Fruit fly (Drosophila melanogaster) whole organism, embryonic: ENCODE measurements around the gene CG42240.

Experiments
- Atf6 ChIP-seq: fragments of 200-800 bp; sonication (Bioruptor generic); IDR thresholded peaks from 2 replicates; pipeline ENCODE4 v1.3.6; 2022; ENCODE audit warnings: missing biosample characterization, missing genetic modification characterization
- B-H2 ChIP-seq: fragments of 200-800 bp; sonication (Bioruptor generic); optimal IDR thresholded peaks from 2 replicates; lab custom pipeline; 2018; ENCODE audit warnings: missing biosample characterization, mild to moderate bottlenecking, missing genetic modification characterization
- BtbVII ChIP-seq: fragments of 200-800 bp; sonication (Bioruptor generic); optimal IDR thresholded peaks from 3 replicates; lab custom pipeline; 2017; ENCODE audit warnings: missing biosample characterization, mild to moderate bottlenecking, missing genetic modification characterization
- CG10209 ChIP-seq: fragments of 200-800 bp; sonication (Bioruptor generic); optimal IDR thresholded peaks from 3 replicates; lab custom pipeline; 2017; ENCODE audit warnings: missing biosample characterization, mild to moderate bottlenecking, missing genetic modification characterization, missing genetic modification reagents
- CG10321 ChIP-seq: fragments of 200-800 bp; sonication (Bioruptor generic); IDR thresholded peaks from 2 replicates; pipeline ENCODE4 v1.3.6; 2022; ENCODE audit warnings: missing biosample characterization, missing genetic modification characterization
- CG11085 ChIP-seq: fragments of 200-800 bp; sonication (Bioruptor generic); IDR thresholded peaks from 2 replicates; pipeline ENCODE4 v1.3.6; 2022; ENCODE audit warnings: missing biosample characterization, missing genetic modification characterization
- CG11695 ChIP-seq: fragments of 200-800 bp; sonication (Bioruptor generic); IDR thresholded peaks from 3 replicates; pipeline ENCODE4 v1.3.6; 2022; ENCODE audit warnings: missing biosample characterization, missing genetic modification characterization
- CG12219 ChIP-seq: fragments of 200-800 bp; sonication (Bioruptor generic); optimal IDR thresholded peaks from 3 replicates; lab custom pipeline; 2018; ENCODE audit warnings: missing biosample characterization, mild to moderate bottlenecking, missing genetic modification characterization
- CG12942 ChIP-seq: fragments of 200-800 bp; sonication (Bioruptor generic); optimal IDR thresholded peaks from 3 replicates; lab custom pipeline; 2016; ENCODE audit warnings: missing biosample characterization, missing genetic modification characterization
- CG13123 ChIP-seq: fragments of 200-800 bp; sonication (Bioruptor generic); optimal IDR thresholded peaks from 2 replicates; lab custom pipeline; 2016; ENCODE audit warnings: missing biosample characterization, missing genetic modification characterization
- CG13424 ChIP-seq: fragments of 200-800 bp; sonication (Bioruptor generic); optimal IDR thresholded peaks from 2 replicates; lab custom pipeline; 2019; ENCODE audit warnings: missing biosample characterization, mild to moderate bottlenecking, missing genetic modification characterization, moderate library complexity
- CG13775 ChIP-seq: fragments of 200-800 bp; sonication (Bioruptor generic); optimal IDR thresholded peaks from 3 replicates; lab custom pipeline; 2017; ENCODE audit warnings: missing biosample characterization, mild to moderate bottlenecking, missing genetic modification characterization
- CG15269 ChIP-seq: fragments of 200-800 bp; sonication (Bioruptor generic); optimal IDR thresholded peaks from 2 replicates; lab custom pipeline; 2018; ENCODE audit warnings: missing biosample characterization, mild to moderate bottlenecking, missing genetic modification characterization, moderate library complexity
- CG1832 ChIP-seq: fragments of 200-800 bp; sonication (Bioruptor generic); optimal IDR thresholded peaks from 2 replicates; lab custom pipeline; 2017; ENCODE audit warnings: missing biosample characterization, mild to moderate bottlenecking, missing genetic modification characterization, inconsistent platforms
- CG18476 ChIP-seq: fragments of 200-800 bp; sonication (Bioruptor generic); optimal IDR thresholded peaks from 2 replicates; lab custom pipeline; 2016; ENCODE audit warnings: missing biosample characterization, mild to moderate bottlenecking, missing genetic modification characterization
- CG2116 ChIP-seq: fragments of 200-800 bp; sonication (Bioruptor generic); optimal IDR thresholded peaks from 3 replicates; lab custom pipeline; 2018; ENCODE audit warnings: missing biosample characterization, mild to moderate bottlenecking, missing genetic modification characterization
- CG2678 ChIP-seq: fragments of 200-800 bp; sonication (Bioruptor generic); optimal IDR thresholded peaks from 3 replicates; lab custom pipeline; 2019; ENCODE audit warnings: missing biosample characterization, mild to moderate bottlenecking, missing genetic modification characterization, moderate library complexity
- CG2875 ChIP-seq: fragments of 200-800 bp; sonication (Bioruptor generic); optimal IDR thresholded peaks from 2 replicates; lab custom pipeline; 2017; ENCODE audit warnings: missing biosample characterization, mild to moderate bottlenecking, missing genetic modification characterization, missing genetic modification reagents
- CG42726 ChIP-seq: fragments of 200-800 bp; sonication (Bioruptor generic); IDR thresholded peaks from 2 replicates; pipeline ENCODE4 v1.3.6; 2022; ENCODE audit warnings: missing biosample characterization, missing genetic modification characterization; ENCODE audit not compliant: partially characterized antibody
- CG6683 ChIP-seq: fragments of 200-800 bp; sonication (Bioruptor generic); optimal IDR thresholded peaks from 2 replicates; lab custom pipeline; 2017; ENCODE audit warnings: missing biosample characterization, mild to moderate bottlenecking, missing genetic modification characterization, missing genetic modification reagents
- CG7928 ChIP-seq: fragments of 200-800 bp; sonication (Bioruptor generic); optimal IDR thresholded peaks from 2 replicates; lab custom pipeline; 2017; ENCODE audit warnings: missing biosample characterization, mild to moderate bottlenecking, missing genetic modification characterization
- CG8089 ChIP-seq: fragments of 200-800 bp; sonication (Bioruptor generic); optimal IDR thresholded peaks from 3 replicates; lab custom pipeline; 2016; ENCODE audit warnings: missing biosample characterization, missing genetic modification characterization
- CG9437 ChIP-seq: fragments of 200-800 bp; sonication (Bioruptor generic); optimal IDR thresholded peaks from 2 replicates; lab custom pipeline; 2018; ENCODE audit warnings: missing biosample characterization, mild to moderate bottlenecking, missing genetic modification characterization
- CG9727 ChIP-seq: fragments of 200-800 bp; sonication (Bioruptor generic); optimal IDR thresholded peaks from 3 replicates; lab custom pipeline; 2017; ENCODE audit warnings: missing biosample characterization, mild to moderate bottlenecking, missing genetic modification characterization
- D19B ChIP-seq: fragments of 200-800 bp; sonication (Bioruptor generic); optimal IDR thresholded peaks from 2 replicates; lab custom pipeline; 2017; ENCODE audit warnings: missing biosample characterization, mild to moderate bottlenecking, missing genetic modification characterization
- Dip3 ChIP-seq: fragments of 200-800 bp; sonication (Bioruptor generic); optimal IDR thresholded peaks from 3 replicates; lab custom pipeline; 2016; ENCODE audit warnings: missing biosample characterization, missing genetic modification characterization
- Dp ChIP-seq: fragments of 200-800 bp; sonication (Bioruptor generic); optimal IDR thresholded peaks from 2 replicates; lab custom pipeline; 2018; ENCODE audit warnings: missing biosample characterization, mild to moderate bottlenecking, missing genetic modification characterization, moderate library complexity
- Ets97D ChIP-seq: fragments of 200-800 bp; sonication (Bioruptor generic); optimal IDR thresholded peaks from 3 replicates; lab custom pipeline; 2016; ENCODE audit warnings: missing biosample characterization, missing genetic modification characterization
- HLH3B ChIP-seq: fragments of 200-800 bp; sonication (Bioruptor generic); IDR thresholded peaks from 2 replicates; pipeline ENCODE4 v1.3.6; 2022; ENCODE audit warnings: missing biosample characterization, missing genetic modification characterization
- HmgZ ChIP-seq: fragments of 200-800 bp; sonication (Bioruptor generic); optimal IDR thresholded peaks from 2 replicates; lab custom pipeline; 2018; ENCODE audit warnings: missing biosample characterization, mild to moderate bottlenecking, missing genetic modification characterization
- Hr78 ChIP-seq, 2 experiments: fragments of 200-800 bp in 1 of 2; fragments of >200 bp in 1 of 2; sonication (Bioruptor generic) in 1 of 2; optimal IDR thresholded peaks; 2 replicates each; lab custom pipeline; 2017 to 2019; ENCODE audit warnings: missing biosample characterization in 2 of 2, missing genetic modification characterization in 2 of 2, mild to moderate bottlenecking in 1 of 2, moderate library complexity in 1 of 2
- Lhr ChIP-seq: fragments of 200-800 bp; sonication (Bioruptor generic); optimal IDR thresholded peaks from 3 replicates; lab custom pipeline; 2017; ENCODE audit warnings: mild to moderate bottlenecking, missing biosample characterization, missing genetic modification reagents, missing genetic modification characterization
- Max ChIP-seq: fragments of 200-800 bp; sonication (Bioruptor generic); optimal IDR thresholded peaks from 2 replicates; lab custom pipeline; 2016; ENCODE audit warnings: missing biosample characterization, mild to moderate bottlenecking, missing genetic modification characterization
- Optix ChIP-seq: fragments of 200-800 bp; sonication (Bioruptor generic); IDR thresholded peaks from 3 replicates; pipeline ENCODE4 v1.3.6; 2022; ENCODE audit warnings: missing biosample characterization, missing genetic modification characterization
- Pdp1 ChIP-seq, 2 experiments: fragments of 200-800 bp; sonication (Bioruptor generic); optimal IDR thresholded peaks; 3 replicates each; lab custom pipeline; 2016; ENCODE audit warnings: missing biosample characterization in 2 of 2, missing genetic modification characterization in 2 of 2, mild to moderate bottlenecking in 1 of 2, moderate library complexity in 1 of 2
- Trl ChIP-seq, 3 experiments: fragments of >200 bp in 2 of 3; fragments of 200-800 bp in 1 of 3; sonication (Bioruptor generic) in 1 of 3; optimal IDR thresholded peaks; 2 replicates in 1 of 3; 3 replicates in 2 of 3; lab custom pipeline; 2016 to 2017; ENCODE audit warnings: missing biosample characterization in 1 of 3, missing genetic modification characterization in 1 of 3
- amos ChIP-seq: fragments of 200-800 bp; sonication (Bioruptor generic); IDR thresholded peaks from 2 replicates; pipeline ENCODE4 v1.3.6; 2022; ENCODE audit warnings: missing biosample characterization, missing genetic modification characterization; ENCODE audit not compliant: partially characterized antibody
- bigmax ChIP-seq: fragments of 200-800 bp; sonication (Bioruptor generic); optimal IDR thresholded peaks from 2 replicates; lab custom pipeline; 2018; ENCODE audit warnings: missing biosample characterization, mild to moderate bottlenecking, missing genetic modification characterization
- bowl ChIP-seq: fragments of 200-800 bp; sonication (Bioruptor generic); IDR thresholded peaks from 2 replicates; pipeline ENCODE4 v1.3.6; 2022; ENCODE audit warnings: missing biosample characterization, missing genetic modification characterization
- br ChIP-seq: fragments of >200 bp; optimal IDR thresholded peaks from 2 replicates; lab custom pipeline; 2017
- chn ChIP-seq: fragments of 200-800 bp; sonication (Bioruptor generic); optimal IDR thresholded peaks from 2 replicates; lab custom pipeline; 2016; ENCODE audit warnings: missing biosample characterization, missing genetic modification characterization
- cwo ChIP-seq: fragments of 200-800 bp; sonication (Bioruptor generic); optimal IDR thresholded peaks from 3 replicates; lab custom pipeline; 2017; ENCODE audit warnings: missing biosample characterization, missing genetic modification characterization, mild to moderate bottlenecking, moderate library complexity, missing genetic modification reagents
- grau ChIP-seq: fragments of 200-800 bp; optimal IDR thresholded peaks from 3 replicates; lab custom pipeline; 2019; ENCODE audit warnings: missing biosample characterization, mild to moderate bottlenecking, missing genetic modification characterization, moderate library complexity
- gsb-n ChIP-seq: fragments of 200-800 bp; sonication (Bioruptor generic); optimal IDR thresholded peaks from 3 replicates; lab custom pipeline; 2018; ENCODE audit warnings: missing biosample characterization, mild to moderate bottlenecking, missing genetic modification characterization
- insv ChIP-seq, 2 experiments: fragments of 200-800 bp; sonication (Bioruptor generic); optimal IDR thresholded peaks; 3 replicates each; lab custom pipeline; 2016 to 2018; ENCODE audit warnings: missing biosample characterization in 2 of 2, missing genetic modification characterization in 2 of 2
- klu ChIP-seq: fragments of 200-800 bp; sonication (Bioruptor generic); IDR thresholded peaks from 2 replicates; pipeline ENCODE4 v1.3.6; 2022; ENCODE audit warnings: missing biosample characterization, missing genetic modification characterization
- prd ChIP-seq, 3 experiments: fragments of >200 bp in 2 of 3; fragments of 200-800 bp in 1 of 3; sonication (Bioruptor generic) in 1 of 3; optimal IDR thresholded peaks in 2 of 3; IDR thresholded peaks in 1 of 3; 2 replicates in 2 of 3; 3 replicates in 1 of 3; pipeline versions ENCODE4 v1.3.6 to Lab custom; 2017 to 2022; ENCODE audit warnings: missing biosample characterization in 1 of 3, missing genetic modification characterization in 1 of 3
- tup ChIP-seq: fragments of 200-800 bp; sonication (Bioruptor generic); optimal IDR thresholded peaks from 2 replicates; lab custom pipeline; 2016; ENCODE audit warnings: missing biosample characterization, mild to moderate bottlenecking, missing genetic modification characterization, moderate library complexity
- zen ChIP-seq: fragments of 200-800 bp; sonication (Bioruptor generic); optimal IDR thresholded peaks from 3 replicates; lab custom pipeline; 2018; ENCODE audit warnings: missing biosample characterization, mild to moderate bottlenecking, missing genetic modification characterization, moderate library complexity

The CG42240 gene

DNA sequence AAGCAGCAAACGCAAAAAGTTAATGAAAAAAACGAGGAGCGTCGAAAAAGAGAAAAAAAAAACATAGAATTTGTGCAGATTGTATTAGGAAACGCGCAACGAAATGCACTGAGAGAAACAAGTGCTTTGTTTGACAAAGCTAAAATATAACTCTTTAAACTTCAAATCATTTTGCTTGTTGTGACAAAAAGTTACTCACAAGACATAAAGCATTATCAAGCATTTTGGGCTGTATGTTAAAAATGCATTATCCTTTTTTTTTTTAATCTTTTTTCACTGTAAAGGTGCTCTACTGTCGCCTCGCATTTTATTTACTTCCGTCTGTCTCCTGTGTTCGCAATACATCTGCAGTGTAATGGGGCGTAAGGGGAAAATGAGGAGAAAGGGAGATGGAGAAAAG lies 46.1 kb downstream of the CG42240 start (continued):
- peak in 1 of 2 experiments; percentile 19 for TF ChIP-seq Pdp1 (GFP tag; optimal IDR thresholded peaks at IDR 0.05; lab: Kevin White, UChicago)
- TF ChIP-seq CG18476 (GFP tag; lab: Kevin White, UChicago): no peak
- TF ChIP-seq chn (GFP tag; lab: Kevin White, UChicago): no peak
- no peak for TF ChIP-seq CG7928 (GFP tag; lab: Kevin White, UChicago)
- TF ChIP-seq CG10209 (GFP tag; lab: Kevin White, UChicago): peak; percentile 14
- no peak for TF ChIP-seq Optix (GFP tag; lab: Robert Waterston, UW)
- TF ChIP-seq grau (tag; lab: Kevin White, UChicago): peak; percentile 23
- no peak for TF ChIP-seq CG42726 (GFP tag; lab: Robert Waterston, UW)
- peak; percentile 50 for TF ChIP-seq CG2678
- no peak for TF ChIP-seq gsb-n (tag; lab: Kevin White, UChicago)
- no peak for TF ChIP-seq CG13775
- TF ChIP-seq B-H2 (GFP tag; lab: Kevin White, UChicago): no peak
- no peak for TF ChIP-seq CG11085 (GFP tag; lab: Robert Waterston, UW)
- TF ChIP-seq BtbVII (GFP tag; lab: Kevin White, UChicago): no peak
- peak; percentile 27; the same call in 1 of the 2 replicates for TF ChIP-seq Atf6
- TF ChIP-seq HLH3B (GFP tag; lab: Robert Waterston, UW): 0 out of 2 replicates have a peak, but pooled peaks have one; percentile 13
- no peak for TF ChIP-seq bowl (GFP tag; lab: Robert Waterston, UW)
- no peak for TF ChIP-seq CG2116
- peak; percentile 15 for TF ChIP-seq CG13424 (tag; lab: Kevin White, UChicago)
- no peak for TF ChIP-seq HmgZ (tag; lab: Kevin White, UChicago)
- TF ChIP-seq Dp (GFP tag; lab: Kevin White, UChicago): no peak
- TF ChIP-seq prd (optimal IDR thresholded peaks at IDR 0.05; lab: Kevin White, UChicago): no peak
- 0 out of 3 replicates have a peak, but pooled peaks have one; percentile 8 for TF ChIP-seq prd (GFP tag; IDR thresholded peaks at IDR 0.05; lab: Robert Waterston, UW)
- no peak for TF ChIP-seq bigmax (GFP tag; lab: Kevin White, UChicago)
- no peak for TF ChIP-seq br
- no peak for TF ChIP-seq Ets97D (GFP tag; lab: Kevin White, UChicago)
- no peak for TF ChIP-seq Max (GFP tag; lab: Kevin White, UChicago)
- TF ChIP-seq CG13123 (GFP tag; lab: Kevin White, UChicago): no peak
- peak; percentile 39 for TF ChIP-seq CG15269
- TF ChIP-seq cwo (GFP tag; lab: Kevin White, UChicago): no peak
- no peak for TF ChIP-seq D19B
- TF ChIP-seq CG2875: no peak
- no peak for TF ChIP-seq CG11695 (GFP tag; lab: Robert Waterston, UW)
- TF ChIP-seq amos (GFP tag; lab: Robert Waterston, UW): no peak
- no peak for TF ChIP-seq CG1832 (GFP tag; lab: Kevin White, UChicago)
- TF ChIP-seq Hr78 (GFP tag; optimal IDR thresholded peaks at IDR 0.05; lab: Kevin White, UChicago): no peak
- no peak for TF ChIP-seq CG9437 (GFP tag; lab: Kevin White, UChicago)
- no peak for TF ChIP-seq Lhr (GFP tag; lab: Kevin White, UChicago)
- no peak for TF ChIP-seq zen (tag; lab: Kevin White, UChicago)
- no peak for TF ChIP-seq insv (GFP tag; optimal IDR thresholded peaks at IDR 0.05; lab: Kevin White, UChicago)
- no peak for TF ChIP-seq CG10321 (GFP tag; lab: Robert Waterston, UW)
- TF ChIP-seq CG9727: peak; percentile 12
- no peak for TF ChIP-seq CG12219 (GFP tag; lab: Kevin White, UChicago)
- TF ChIP-seq tup (GFP tag; lab: Kevin White, UChicago): no peak
- no peak for TF ChIP-seq Dip3
- TF ChIP-seq klu: no peak
- TF ChIP-seq Trl (optimal IDR thresholded peaks at IDR 0.05; lab: Kevin White, UChicago): no peak
- no peak for TF ChIP-seq Trl (GFP tag; optimal IDR thresholded peaks at IDR 0.05; lab: Kevin White, UChicago)
- TF ChIP-seq CG6683: no peak
- no peak for TF ChIP-seq CG12942 (GFP tag; lab: Kevin White, UChicago)
- no peak for TF ChIP-seq CG8089 (GFP tag; lab: Kevin White, UChicago)
